Fruit fly (Drosophila melanogaster) whole organism, pupa: ENCODE results near the gene CG17343.
A peak's percentile ranks its signal among the peaks of the same experiment; 100 is the strongest.

ENCODE experiments used
- CG10348 ChIP-seq: fragments of 200-800 bp; sonication (Bioruptor generic); IDR thresholded peaks from 2 replicates; pipeline ENCODE4 v1.3.6; 2022; ENCODE audit warnings: missing biosample characterization, missing genetic modification characterization
- CG12605 ChIP-seq: fragments of 200-800 bp; sonication (Bioruptor generic); IDR thresholded peaks from 2 replicates; pipeline ENCODE4 v1.3.6; 2022; ENCODE audit warnings: missing biosample characterization, missing genetic modification characterization
- CG13204 ChIP-seq: fragments of 200-800 bp; sonication (Bioruptor generic); optimal IDR thresholded peaks from 2 replicates; lab custom pipeline; 2018; ENCODE audit warnings: missing biosample characterization, mild to moderate bottlenecking, missing genetic modification characterization, moderate library complexity
- CG14655 ChIP-seq: fragments of 200-800 bp; sonication (Bioruptor generic); optimal IDR thresholded peaks from 3 replicates; lab custom pipeline; 2017; ENCODE audit warnings: mild to moderate bottlenecking, missing biosample characterization, missing genetic modification reagents, missing genetic modification characterization
- CG15710 ChIP-seq: fragments of 200-800 bp; sonication (Bioruptor generic); optimal IDR thresholded peaks from 2 replicates; lab custom pipeline; 2018; ENCODE audit warnings: missing biosample characterization, mild to moderate bottlenecking, missing genetic modification characterization, moderate library complexity
- CG17806 ChIP-seq: fragments of 200-800 bp; sonication (Bioruptor generic); optimal IDR thresholded peaks from 2 replicates; lab custom pipeline; 2018; ENCODE audit warnings: missing biosample characterization, mild to moderate bottlenecking, missing genetic modification characterization, moderate library complexity
- CG32121 ChIP-seq: fragments of 200-800 bp; sonication (Bioruptor generic); IDR thresholded peaks from 2 replicates; pipeline ENCODE4 v1.3.6; 2022; ENCODE audit warnings: missing biosample characterization, missing genetic modification characterization
- CG34367 ChIP-seq: fragments of 200-800 bp; sonication (Bioruptor generic); optimal IDR thresholded peaks from 2 replicates; lab custom pipeline; 2018; ENCODE audit warnings: missing biosample characterization, mild to moderate bottlenecking, missing genetic modification characterization
- CG4496 ChIP-seq: fragments of 200-800 bp; sonication (Bioruptor generic); IDR thresholded peaks from 3 replicates; pipeline ENCODE4 v1.3.6; 2022; ENCODE audit warnings: missing biosample characterization, missing genetic modification characterization
- CG8159 ChIP-seq: fragments of 200-800 bp; sonication (Bioruptor generic); optimal IDR thresholded peaks from 3 replicates; lab custom pipeline; 2018; ENCODE audit warnings: missing biosample characterization, mild to moderate bottlenecking, missing genetic modification characterization, moderate library complexity
- CG8301 ChIP-seq: fragments of 200-800 bp; sonication (Bioruptor generic); optimal IDR thresholded peaks from 2 replicates; lab custom pipeline; 2018; ENCODE audit warnings: missing biosample characterization, mild to moderate bottlenecking, missing genetic modification characterization
- CG9948 ChIP-seq: fragments of 200-800 bp; sonication (Bioruptor generic); optimal IDR thresholded peaks from 2 replicates; lab custom pipeline; 2018; ENCODE audit warnings: missing biosample characterization, mild to moderate bottlenecking, missing genetic modification characterization, moderate library complexity
- D1 ChIP-seq: fragments of 200-800 bp; sonication (Bioruptor generic); optimal IDR thresholded peaks from 2 replicates; lab custom pipeline; 2018; ENCODE audit warnings: missing biosample characterization, mild to moderate bottlenecking, missing genetic modification characterization, moderate library complexity
- EcR ChIP-seq: fragments of 200-800 bp; sonication (Bioruptor generic); optimal IDR thresholded peaks from 3 replicates; lab custom pipeline; 2019; ENCODE audit warnings: missing biosample characterization, missing genetic modification characterization, mild to moderate bottlenecking, moderate library complexity, missing genetic modification reagents
- Ets98B ChIP-seq: fragments of 200-800 bp; sonication (Bioruptor generic); IDR thresholded peaks from 2 replicates; pipeline ENCODE4 v1.3.6; 2022; ENCODE audit warnings: missing biosample characterization, missing genetic modification characterization
- Pif1A ChIP-seq: fragments of 200-800 bp; sonication (Bioruptor generic); optimal IDR thresholded peaks from 3 replicates; lab custom pipeline; 2016; ENCODE audit warnings: missing biosample characterization, missing genetic modification characterization
- Pif1B ChIP-seq: fragments of 200-800 bp; sonication (Bioruptor generic); optimal IDR thresholded peaks from 3 replicates; lab custom pipeline; 2016; ENCODE audit warnings: missing biosample characterization, missing genetic modification characterization
- Snoo ChIP-seq: fragments of 200-800 bp; sonication (Bioruptor generic); optimal IDR thresholded peaks from 3 replicates; lab custom pipeline; 2017; ENCODE audit warnings: missing biosample characterization, mild to moderate bottlenecking, missing genetic modification characterization, inconsistent platforms
- fd96Ca ChIP-seq: fragments of 200-800 bp; sonication (Bioruptor generic); IDR thresholded peaks from 3 replicates; pipeline ENCODE4 v1.3.6; 2022; ENCODE audit warnings: missing biosample characterization, missing genetic modification characterization
- gl ChIP-seq: fragments of 200-800 bp; sonication (Bioruptor generic); optimal IDR thresholded peaks from 2 replicates; lab custom pipeline; 2018; ENCODE audit warnings: missing biosample characterization, mild to moderate bottlenecking, missing genetic modification characterization
- rn ChIP-seq: fragments of 200-800 bp; sonication (Bioruptor generic); IDR thresholded peaks from 2 replicates; pipeline ENCODE4 v1.3.6; 2022; ENCODE audit warnings: missing biosample characterization, missing genetic modification characterization

Gene CG17343

dm6 chr2L:19041590-19041989 is 23.1 kb upstream of the CG17343 start, which contains the start of gene Catsup:
Catsup (plus strand) TSS chr2L:19041862.
- TF ChIP-seq CG14655 (GFP tag; lab: Kevin White, UChicago), result no peak
- no peak for TF ChIP-seq CG32121 (GFP tag; lab: Robert Waterston, UW)
- TF ChIP-seq CG9948 (tag; lab: Kevin White, UChicago), result no peak
- TF ChIP-seq CG8301 (tag; lab: Kevin White, UChicago), result no peak
- no peak for TF ChIP-seq EcR (GFP tag; lab: Kevin White, UChicago)
- TF ChIP-seq fd96Ca (GFP tag; lab: Robert Waterston, UW), result no peak
- no peak for TF ChIP-seq CG12605 (GFP tag; lab: Robert Waterston, UW)
- no peak for TF ChIP-seq D1 (tag; lab: Kevin White, UChicago)
- TF ChIP-seq CG8159 (tag; lab: Kevin White, UChicago), result no peak
- TF ChIP-seq CG10348, result no peak
- TF ChIP-seq gl (tag; lab: Kevin White, UChicago), result no peak
- TF ChIP-seq CG13204, result no peak
- no peak for TF ChIP-seq CG34367 (tag; lab: Kevin White, UChicago)
- no peak for TF ChIP-seq CG17806 (tag; lab: Kevin White, UChicago)
- TF ChIP-seq Ets98B, result no peak
- TF ChIP-seq Pif1B (GFP tag; lab: Kevin White, UChicago), result no peak
- no peak for TF ChIP-seq Snoo (tag; lab: Kevin White, UChicago)
- no peak for TF ChIP-seq Pif1A

- TF ChIP-seq CG32121 (GFP tag; lab: Robert Waterston, UW), result peak; percentile 78
- TF ChIP-seq CG17806 (tag; lab: Kevin White, UChicago), result peak; percentile 49
- no peak for TF ChIP-seq CG13204
- TF ChIP-seq Snoo (tag; lab: Kevin White, UChicago), result peak; percentile 67
- no peak for TF ChIP-seq D1 (tag; lab: Kevin White, UChicago)
- TF ChIP-seq CG8159 (tag; lab: Kevin White, UChicago), result peak; percentile 71
- TF ChIP-seq fd96Ca (GFP tag; lab: Robert Waterston, UW), result peak; percentile 53; the same call in 1 of the 3 replicates
- TF ChIP-seq CG34367 (tag; lab: Kevin White, UChicago), result peak; percentile 53
- TF ChIP-seq CG9948 (tag; lab: Kevin White, UChicago), result peak; percentile 43
- no peak for TF ChIP-seq CG8301 (tag; lab: Kevin White, UChicago)
- TF ChIP-seq CG4496 (GFP tag; lab: Robert Waterston, UW), result peak; percentile 83; the same call in 2 of the 3 replicates
- TF ChIP-seq gl (tag; lab: Kevin White, UChicago), result peak; percentile 26
- TF ChIP-seq EcR (GFP tag; lab: Kevin White, UChicago), result no peak
- TF ChIP-seq CG10348, result no peak
- no peak for TF ChIP-seq Pif1A
- peak; percentile 66; the same call in 1 of the 2 replicates for TF ChIP-seq Ets98B
- no peak for TF ChIP-seq CG14655 (GFP tag; lab: Kevin White, UChicago)
- TF ChIP-seq rn (GFP tag; lab: Robert Waterston, UW), result peak; percentile 63; the same call in 1 of the 2 replicates
- peak; percentile 77 for TF ChIP-seq CG15710 (tag; lab: Kevin White, UChicago)
- no peak for TF ChIP-seq CG12605 (GFP tag; lab: Robert Waterston, UW)
- no peak for TF ChIP-seq Pif1B (GFP tag; lab: Kevin White, UChicago)
These were observed 19.6 kb upstream of the CG17343 start, which contains the start of the genes Ttc19 and Acn for dm6 chr2L:19045111-19045560. Ttc19 (minus strand) TSS chr2L:19045148. Acn (plus strand) TSS chr2L:19045355.

dm6 chr2L:19048912-19049311 is 15.8 kb upstream of the CG17343 start, which contains the start of gene CG10470:
CG10470 (plus strand) TSS chr2L:19049076.
- TF ChIP-seq CG12605 (GFP tag; lab: Robert Waterston, UW) (no peak), CG8159 (tag; lab: Kevin White, UChicago) (peak; percentile 4)

- TF ChIP-seq Snoo (tag; lab: Kevin White, UChicago) (peak; percentile 60), CG8301 (tag; lab: Kevin White, UChicago) (peak; percentile 71), Ets98B (peak; percentile 78), CG34367 (tag; lab: Kevin White, UChicago) (peak; percentile 61), EcR (GFP tag; lab: Kevin White, UChicago) (no peak), fd96Ca (GFP tag; lab: Robert Waterston, UW) (peak; percentile 45; the same call in 1 of the 3 replicates), CG4496 (GFP tag; lab: Robert Waterston, UW) (peak; percentile 93), gl (tag; lab: Kevin White, UChicago) (peak; percentile 39), CG12605 (GFP tag; lab: Robert Waterston, UW) (peak; percentile 64; the same call in 1 of the 2 replicates), CG15710 (tag; lab: Kevin White, UChicago) (peak; percentile 77), CG10348 (no peak), CG13204 (no peak), CG8159 (tag; lab: Kevin White, UChicago) (peak; percentile 75), CG32121 (GFP tag; lab: Robert Waterston, UW) (peak; percentile 87), CG14655 (GFP tag; lab: Kevin White, UChicago) (no peak), CG9948 (tag; lab: Kevin White, UChicago) (peak; percentile 74), rn (GFP tag; lab: Robert Waterston, UW) (peak; percentile 76), D1 (tag; lab: Kevin White, UChicago) (no peak), Pif1B (GFP tag; lab: Kevin White, UChicago) (no peak), CG17806 (tag; lab: Kevin White, UChicago) (peak; percentile 78), Pif1A (no peak)
These were observed 13.1 kb upstream of the CG17343 start, which contains the start of gene Rpn3 for dm6 chr2L:19051534-19052100. Rpn3 (plus strand) TSS chr2L:19051790.

dm6 chr2L:19053860-19054515 is 10.7 kb upstream of the CG17343 start, which contains the start of gene CG10492:
CG10492 (plus strand) TSS chr2L:19054078.
- no peak for TF ChIP-seq CG14655 (GFP tag; lab: Kevin White, UChicago)
- no peak for TF ChIP-seq Snoo (tag; lab: Kevin White, UChicago)
- TF ChIP-seq CG4496 (GFP tag; lab: Robert Waterston, UW), result peak; percentile 31; the same call in 2 of the 3 replicates
- no peak for TF ChIP-seq Pif1B (GFP tag; lab: Kevin White, UChicago)
